Fruit fly (Drosophila melanogaster): Measurements from ENCODE around the gene PICK1.

PICK1 gene

dm6 chr2L:12720430-12721396 lies 25.9 kb downstream of the PICK1 start (continued):
- peak in 1 of 2 experiments; percentile 12 for TF ChIP-seq ss (GFP tag; optimal IDR thresholded peaks at IDR 0.05)
- peak; percentile 39 for TF ChIP-seq Met (GFP tag; optimal IDR thresholded peaks at IDR 0.05)
- TF ChIP-seq OdsH (GFP tag; optimal IDR thresholded peaks at IDR 0.05), result peak; percentile 47
- TF ChIP-seq CG10631 (GFP tag; optimal IDR thresholded peaks at IDR 0.05), result no peak
- TF ChIP-seq CG6276 (GFP tag; optimal IDR thresholded peaks at IDR 0.05), result peak; percentile 51
- TF ChIP-seq eg (GFP tag; IDR thresholded peaks at IDR 0.05), result peak; percentile 61; the same call in 2 of the 3 replicates
- no peak for TF ChIP-seq CG8632 (GFP tag; optimal IDR thresholded peaks at IDR 0.05)
- no peak for TF ChIP-seq fd59A (GFP tag; optimal IDR thresholded peaks at IDR 0.05)
- peak; percentile 0 for TF ChIP-seq CG7368 (GFP tag; optimal IDR thresholded peaks at IDR 0.05)

- TF ChIP-seq CG31627 (GFP tag; optimal IDR thresholded peaks at IDR 0.05) (peak; percentile 97), topi (GFP tag; optimal IDR thresholded peaks at IDR 0.05) (peak; percentile 95), achi (GFP tag; optimal IDR thresholded peaks at IDR 0.05) (peak; percentile 94), CG15336 (GFP tag; IDR thresholded peaks at IDR 0.05) (peak; percentile 94), CG1621 (tag; optimal IDR thresholded peaks at IDR 0.05) (peak; percentile 80), CG8319 (GFP tag; optimal IDR thresholded peaks at IDR 0.05) (peak; percentile 94), Blimp-1 (GFP tag; optimal IDR thresholded peaks at IDR 0.05) (peak; percentile 88), CG6163 (GFP tag; IDR thresholded peaks at IDR 0.05) (peak; percentile 96), pdm3 (GFP tag; optimal IDR thresholded peaks at IDR 0.05) (peak; percentile 96), salr (GFP tag; optimal IDR thresholded peaks at IDR 0.05) (peak; percentile 86 to 97), CG3032 (tag; optimal IDR thresholded peaks at IDR 0.05) (peak; percentile 98), CG16779 (tag; optimal IDR thresholded peaks at IDR 0.05) (peak; percentile 86), Lpt (GFP tag; optimal IDR thresholded peaks at IDR 0.05) (peak; percentile 93), dsx (GFP tag; optimal IDR thresholded peaks at IDR 0.05; ENCODE audit: poor library complexity, severe bottlenecking) (peak; percentile 89), Eip93F (GFP tag; optimal IDR thresholded peaks at IDR 0.05) (peak; percentile 74), ss (GFP tag; optimal IDR thresholded peaks at IDR 0.05) (peak; percentile 75 to 93), CG6792 (GFP tag; optimal IDR thresholded peaks at IDR 0.05) (peak; percentile 90), vri (GFP tag; optimal IDR thresholded peaks at IDR 0.05) (peak; percentile 73), CG34406 (GFP tag; optimal IDR thresholded peaks at IDR 0.05) (peak; percentile 93), CG8632 (GFP tag; optimal IDR thresholded peaks at IDR 0.05) (peak; percentile 91), svp (GFP tag) (peak; percentile 97), Met (GFP tag; optimal IDR thresholded peaks at IDR 0.05) (peak; percentile 95), CG32006 (GFP tag; optimal IDR thresholded peaks at IDR 0.05) (peak; percentile 98), CG11902 (GFP tag; optimal IDR thresholded peaks at IDR 0.05) (peak; percentile 95), CG10631 (GFP tag; optimal IDR thresholded peaks at IDR 0.05) (peak; percentile 97), cyc (GFP tag; optimal IDR thresholded peaks at IDR 0.05) (peak; percentile 94), CG6808 (GFP tag; optimal IDR thresholded peaks at IDR 0.05) (peak; percentile 92), CG4318 (GFP tag; optimal IDR thresholded peaks at IDR 0.05) (peak; percentile 98), CG6854 (GFP tag; optimal IDR thresholded peaks at IDR 0.05) (peak; percentile 49), Sox15 (GFP tag; optimal IDR thresholded peaks at IDR 0.05) (peak; percentile 96), CG11294 (GFP tag; IDR thresholded peaks at IDR 0.05) (peak; percentile 97), Eip78C (GFP tag) (peak; percentile 99), Sox14 (GFP tag; optimal IDR thresholded peaks at IDR 0.05) (peak; percentile 95), Gug (GFP tag; IDR thresholded peaks at IDR 0.05) (peak; percentile 97), CG8119 (GFP tag; IDR thresholded peaks at IDR 0.05) (peak; percentile 97), Eip75B (GFP tag; optimal IDR thresholded peaks at IDR 0.05) (peak; percentile 94), fd59A (GFP tag; optimal IDR thresholded peaks at IDR 0.05) (peak; percentile 92), dac (GFP tag; optimal IDR thresholded peaks at IDR 0.05) (peak; percentile 94), Hr39 (GFP tag; optimal IDR thresholded peaks at IDR 0.05) (peak; percentile 97), esn (GFP tag; optimal IDR thresholded peaks at IDR 0.05) (peak; percentile 96), fd85E (GFP tag; optimal IDR thresholded peaks at IDR 0.05) (peak; percentile 71), CG11762 (GFP tag; optimal IDR thresholded peaks at IDR 0.05; ENCODE audit: insufficient read depth) (peak; percentile 95), CG7368 (GFP tag; optimal IDR thresholded peaks at IDR 0.05) (peak; percentile 84)
Observed at dm6 chr2L:12721794-12722315, 27.0 kb downstream of the PICK1 start, which contains the start of gene Pih1D1. Pih1D1 (minus strand) TSS chr2L:12721843.

Data from whole organism, prepupa.